Worm (Caenorhabditis elegans) whole organism, young adult: ENCODE measurements around the gene nhr-201.

Source experiments
- F39B2.1 ChIP-seq: fragments of 200-800 bp; sonication (Bioruptor generic); IDR thresholded peaks from 2 replicates; pipeline ENCODE4 v1.3.6; 2022; ENCODE audit warnings: missing genetic modification reagents, missing genetic modification characterization, missing compliant biosample characterization
- T07F8.4 ChIP-seq: sonication (generic microtip); optimal IDR thresholded peaks from 2 replicates; lab custom pipeline; 2016; ENCODE audit warnings: mild to moderate bottlenecking, missing genetic modification characterization, moderate library complexity, missing compliant biosample characterization
- ama-1 ChIP-seq, 3 experiments: fragments of 150-350 bp in 1 of 3; sonication (generic microtip) in 2 of 3; optimal IDR thresholded peaks; 2 replicates each; lab custom pipeline; 2014 to 2018; ENCODE audit warnings: missing biosample characterization in 2 of 3, missing genetic modification characterization in 2 of 3, missing genetic modification reagents in 2 of 3
- cebp-1 ChIP-seq, 2 experiments: fragments of 200-800 bp in 1 of 2; sonication (Bioruptor generic) in 1 of 2; sonication (generic microtip) in 1 of 2; IDR thresholded peaks in 1 of 2; optimal IDR thresholded peaks in 1 of 2; 2 replicates each; pipeline versions ENCODE4 v1.3.6 to Lab custom; 2017 to 2022; ENCODE audit warnings: missing compliant biosample characterization in 2 of 2, missing genetic modification characterization in 2 of 2, mild to moderate bottlenecking in 1 of 2, missing genetic modification reagents in 1 of 2, moderate library complexity in 1 of 2
- dpl-1 ChIP-seq: fragments of 150-350 bp; optimal IDR thresholded peaks from 2 replicates; lab custom pipeline; 2014; ENCODE audit warnings: missing biosample characterization, missing genetic modification reagents, missing genetic modification characterization
- lag-1 ChIP-seq: fragments of 200-800 bp; sonication (Bioruptor generic); IDR thresholded peaks from 2 replicates; pipeline ENCODE4 v1.3.6; 2022; ENCODE audit warnings: missing genetic modification reagents, missing genetic modification characterization, missing compliant biosample characterization
- lin-54 ChIP-seq: fragments of 200-800 bp; sonication (Bioruptor generic); optimal IDR thresholded peaks from 2 replicates; lab custom pipeline; 2018; ENCODE audit warnings: mild to moderate bottlenecking, missing genetic modification characterization, missing compliant biosample characterization
- lsy-27 ChIP-seq: sonication (generic microtip); optimal IDR thresholded peaks from 2 replicates; lab custom pipeline; 2017; ENCODE audit warnings: missing genetic modification characterization, mild to moderate bottlenecking, missing compliant biosample characterization, antibody characterized with exemption, missing genotype, borderline replicate concordance; ENCODE audit not compliant: insufficient read depth
- madf-10 ChIP-seq: sonication (generic microtip); optimal IDR thresholded peaks from 2 replicates; lab custom pipeline; 2016; ENCODE audit warnings: mild to moderate bottlenecking, missing genetic modification characterization, missing compliant biosample characterization
- nfyb-1 ChIP-seq: fragments of 200-800 bp; sonication (Bioruptor generic); IDR thresholded peaks from 2 replicates; pipeline ENCODE4 v1.3.6; 2022; ENCODE audit warnings: missing genetic modification reagents, missing genetic modification characterization, missing compliant biosample characterization
- unc-62 ChIP-seq: fragments of 150-350 bp; optimal IDR thresholded peaks from 2 replicates; lab custom pipeline; 2014; ENCODE audit warnings: missing biosample characterization, missing genetic modification reagents, missing genetic modification characterization
- xnd-1 ChIP-seq: sonication (generic microtip); optimal IDR thresholded peaks from 2 replicates; lab custom pipeline; 2016; ENCODE audit warnings: missing genotype, missing genetic modification reagents, missing genetic modification characterization, missing compliant biosample characterization
- ztf-25 ChIP-seq: fragments of 200-800 bp; sonication (Bioruptor generic); IDR thresholded peaks from 2 replicates; pipeline ENCODE4 v1.3.6; 2022; ENCODE audit warnings: missing genetic modification reagents, missing genetic modification characterization, missing compliant biosample characterization

- no peak for TF ChIP-seq T07F8.4 (tag; lab: Kevin White, UChicago)
- TF ChIP-seq dpl-1 (GFP tag; lab: Kevin White, UChicago): no peak
- no peak for TF ChIP-seq ztf-25 (GFP tag; lab: Robert Waterston, UW)
- no peak for TF ChIP-seq lsy-27
- no peak for TF ChIP-seq lin-54 (GFP tag; lab: Kevin White, UChicago)
- TF ChIP-seq ama-1 (optimal IDR thresholded peaks at IDR 0.05; lab: Kevin White, UChicago): no peak
- no peak for TF ChIP-seq ama-1 (GFP tag; optimal IDR thresholded peaks at IDR 0.05; lab: Kevin White, UChicago)
- no peak for TF ChIP-seq lag-1
- no peak for TF ChIP-seq madf-10 (tag; lab: Kevin White, UChicago)
- no peak for TF ChIP-seq unc-62 (GFP tag; lab: Kevin White, UChicago)
- no peak for TF ChIP-seq F39B2.1 (GFP tag; lab: Robert Waterston, UW)
- no peak for TF ChIP-seq xnd-1
- TF ChIP-seq nfyb-1 (GFP tag; lab: Robert Waterston, UW): no peak
- no peak for TF ChIP-seq cebp-1 (GFP tag; IDR thresholded peaks at IDR 0.05; lab: Robert Waterston, UW)
- TF ChIP-seq cebp-1 (tag; optimal IDR thresholded peaks at IDR 0.05; lab: Kevin White, UChicago): no peak
These were observed 47.8 kb downstream of the nhr-201 start, which contains the start of gene srh-37 for ce11 chrV:512420-512819.
